Worm (Caenorhabditis elegans) whole organism, young adult: ENCODE data around the gene gst-9.
A peak's percentile ranks its signal among the peaks of the same experiment; 100 is the strongest.

Experiments
- B0035.1 ChIP-seq: sonication (generic microtip); optimal IDR thresholded peaks from 2 replicates; lab custom pipeline; 2016; ENCODE audit warnings: missing genetic modification characterization, mild to moderate bottlenecking, missing compliant biosample characterization, missing genotype, missing genetic modification reagents
- B0261.1 ChIP-seq: sonication (generic microtip); optimal IDR thresholded peaks from 2 replicates; lab custom pipeline; 2016; ENCODE audit warnings: mild to moderate bottlenecking, missing genetic modification characterization, moderate library complexity, missing compliant biosample characterization
- C17E4.6 ChIP-seq: fragments of 200-800 bp; sonication (Bioruptor generic); IDR thresholded peaks from 2 replicates; pipeline ENCODE4 v1.3.6; 2022; ENCODE audit warnings: missing genetic modification reagents, missing genetic modification characterization, missing compliant biosample characterization
- F10E7.11 ChIP-seq: sonication (generic microtip); optimal IDR thresholded peaks from 2 replicates; lab custom pipeline; 2017; ENCODE audit warnings: mild to moderate bottlenecking, missing genetic modification characterization, moderate library complexity, missing compliant biosample characterization
- F33H1.4 ChIP-seq: fragments of 200-800 bp; sonication (Bioruptor generic); IDR thresholded peaks from 2 replicates; pipeline ENCODE4 v1.3.6; 2022; ENCODE audit warnings: missing genetic modification reagents, missing genetic modification characterization, missing compliant biosample characterization
- F57C9.4 ChIP-seq: sonication (generic microtip); optimal IDR thresholded peaks from 2 replicates; lab custom pipeline; 2017; ENCODE audit warnings: mild to moderate bottlenecking, missing genetic modification characterization, missing compliant biosample characterization
- K11D2.4 ChIP-seq: fragments of 200-800 bp; sonication (Bioruptor generic); IDR thresholded peaks from 2 replicates; pipeline ENCODE4 v1.3.6; 2022; ENCODE audit warnings: missing genetic modification reagents, missing genetic modification characterization, missing compliant biosample characterization
- K12H6.12 ChIP-seq: fragments of 200-800 bp; sonication (Bioruptor generic); optimal IDR thresholded peaks from 2 replicates; lab custom pipeline; 2018; ENCODE audit warnings: mild to moderate bottlenecking, missing genetic modification characterization, missing compliant biosample characterization
- Y53G8AR.9 ChIP-seq: fragments of 200-800 bp; sonication (Bioruptor generic); conservative IDR thresholded peaks from 2 replicates; pipeline ENCODE4 v1.3.6; 2022; ENCODE audit warnings: missing genetic modification reagents, missing genetic modification characterization, missing compliant biosample characterization
- Y79H2A.3 ChIP-seq: fragments of 200-800 bp; sonication (Bioruptor generic); conservative IDR thresholded peaks from 2 replicates; pipeline ENCODE4 v1.3.6; 2022; ENCODE audit warnings: missing genetic modification reagents, missing genetic modification characterization, missing compliant biosample characterization
- Y95B8A.8 ChIP-seq: fragments of 200-800 bp; sonication (Bioruptor generic); IDR thresholded peaks from 2 replicates; pipeline ENCODE4 v1.3.6; 2022; ENCODE audit warnings: missing genetic modification reagents, missing genetic modification characterization, missing compliant biosample characterization
- ZK185.1 ChIP-seq: sonication (generic microtip); optimal IDR thresholded peaks from 2 replicates; lab custom pipeline; 2016; ENCODE audit warnings: mild to moderate bottlenecking, missing genetic modification characterization, missing compliant biosample characterization; ENCODE audit not compliant: poor library complexity, severe bottlenecking
- ama-1 ChIP-seq, 3 experiments: fragments of 150-350 bp in 1 of 3; sonication (generic microtip) in 2 of 3; optimal IDR thresholded peaks; 2 replicates each; lab custom pipeline; 2014 to 2018; ENCODE audit warnings: missing biosample characterization in 2 of 3, missing genetic modification characterization in 2 of 3, missing genetic modification reagents in 2 of 3
- attf-6 ChIP-seq: fragments of 200-800 bp; sonication (Bioruptor generic); IDR thresholded peaks from 2 replicates; pipeline ENCODE4 v1.3.6; 2022; ENCODE audit warnings: missing genetic modification reagents, missing genetic modification characterization, missing compliant biosample characterization
- bed-2 ChIP-seq: fragments of 200-800 bp; sonication (Bioruptor generic); IDR thresholded peaks from 2 replicates; pipeline ENCODE4 v1.3.6; 2022; ENCODE audit warnings: missing genetic modification reagents, missing genetic modification characterization, missing compliant biosample characterization
- ccch-3 ChIP-seq: fragments of 200-800 bp; sonication (Bioruptor generic); optimal IDR thresholded peaks from 2 replicates; lab custom pipeline; 2018; ENCODE audit warnings: mild to moderate bottlenecking, missing genetic modification characterization, missing compliant biosample characterization
- ceh-40 ChIP-seq: fragments of 200-800 bp; sonication (Bioruptor generic); IDR thresholded peaks from 2 replicates; pipeline ENCODE4 v1.3.6; 2022; ENCODE audit warnings: missing genetic modification characterization, missing compliant biosample characterization
- ceh-58 ChIP-seq: fragments of 200-800 bp; sonication (Bioruptor generic); IDR thresholded peaks from 2 replicates; pipeline ENCODE4 v1.3.6; 2022; ENCODE audit warnings: missing genetic modification characterization, missing compliant biosample characterization
- dpff-1 ChIP-seq: sonication (generic microtip); optimal IDR thresholded peaks from 2 replicates; lab custom pipeline; 2017; ENCODE audit warnings: mild to moderate bottlenecking, missing genetic modification characterization, missing compliant biosample characterization
- efl-1 ChIP-seq: fragments of 150-350 bp; optimal IDR thresholded peaks from 2 replicates; lab custom pipeline; 2014; ENCODE audit warnings: missing biosample characterization, missing genetic modification reagents, missing genetic modification characterization
- gei-17 ChIP-seq: fragments of 200-800 bp; sonication (Bioruptor generic); optimal IDR thresholded peaks from 2 replicates; lab custom pipeline; 2018; ENCODE audit warnings: mild to moderate bottlenecking, missing genetic modification characterization, missing compliant biosample characterization
- him-1 ChIP-seq: sonication (generic microtip); optimal IDR thresholded peaks from 2 replicates; lab custom pipeline; 2016; ENCODE audit warnings: missing genotype, missing genetic modification reagents, missing genetic modification characterization, missing compliant biosample characterization
- hlh-26 ChIP-seq: fragments of 200-800 bp; sonication (Bioruptor generic); conservative IDR thresholded peaks from 2 replicates; pipeline ENCODE4 v1.3.6; 2022; ENCODE audit warnings: missing genetic modification reagents, missing genetic modification characterization, missing compliant biosample characterization
- let-526 ChIP-seq: fragments of 200-800 bp; sonication (Bioruptor generic); IDR thresholded peaks from 2 replicates; pipeline ENCODE4 v1.3.6; 2022; ENCODE audit warnings: missing genetic modification reagents, missing genetic modification characterization, missing compliant biosample characterization
- lin-40 ChIP-seq: sonication (generic microtip); optimal IDR thresholded peaks from 2 replicates; lab custom pipeline; 2016; ENCODE audit warnings: missing genetic modification characterization, mild to moderate bottlenecking, missing compliant biosample characterization, missing genotype, missing genetic modification reagents
- lsl-1 ChIP-seq: fragments of 200-800 bp; sonication (Bioruptor generic); optimal IDR thresholded peaks from 2 replicates; lab custom pipeline; 2018; ENCODE audit warnings: mild to moderate bottlenecking, missing genetic modification characterization, moderate library complexity, missing compliant biosample characterization
- lsy-27 ChIP-seq: sonication (generic microtip); optimal IDR thresholded peaks from 2 replicates; lab custom pipeline; 2017; ENCODE audit warnings: missing genetic modification characterization, mild to moderate bottlenecking, missing compliant biosample characterization, antibody characterized with exemption, missing genotype, borderline replicate concordance; ENCODE audit not compliant: insufficient read depth
- madf-10 ChIP-seq: sonication (generic microtip); optimal IDR thresholded peaks from 2 replicates; lab custom pipeline; 2016; ENCODE audit warnings: mild to moderate bottlenecking, missing genetic modification characterization, missing compliant biosample characterization
- mel-28 ChIP-seq: sonication (generic microtip); optimal IDR thresholded peaks from 2 replicates; lab custom pipeline; 2016; ENCODE audit warnings: borderline replicate concordance, mild to moderate bottlenecking, missing genetic modification characterization, missing compliant biosample characterization
- mes-4 ChIP-seq: sonication (generic microtip); optimal IDR thresholded peaks from 2 replicates; lab custom pipeline; 2016; ENCODE audit warnings: missing genotype, missing genetic modification characterization, missing compliant biosample characterization
- mxl-1 ChIP-seq: sonication (generic microtip); optimal IDR thresholded peaks from 2 replicates; lab custom pipeline; 2016; ENCODE audit warnings: missing genetic modification characterization, missing compliant biosample characterization
- nfya-1 ChIP-seq: sonication (generic microtip); optimal IDR thresholded peaks from 2 replicates; lab custom pipeline; 2017; ENCODE audit warnings: antibody characterized with exemption, missing compliant biosample characterization, missing genetic modification characterization, borderline replicate concordance; ENCODE audit not compliant: insufficient read depth
- nhr-27 ChIP-seq: fragments of 200-800 bp; sonication (Bioruptor generic); optimal IDR thresholded peaks from 2 replicates; lab custom pipeline; 2018; ENCODE audit warnings: mild to moderate bottlenecking, missing genetic modification characterization, moderate library complexity, missing compliant biosample characterization
- nhr-90 ChIP-seq: sonication (generic microtip); optimal IDR thresholded peaks from 2 replicates; lab custom pipeline; 2016; ENCODE audit warnings: missing genotype, mild to moderate bottlenecking, missing genetic modification characterization, missing compliant biosample characterization
- rcor-1 ChIP-seq: fragments of 200-800 bp; sonication (Bioruptor generic); IDR thresholded peaks from 2 replicates; pipeline ENCODE4 v1.3.6; 2022; ENCODE audit warnings: missing genetic modification reagents, missing genetic modification characterization, missing compliant biosample characterization
- rec-8 ChIP-seq, 2 experiments: sonication (generic microtip); optimal IDR thresholded peaks; 2 replicates each; lab custom pipeline; 2016; ENCODE audit warnings: mild to moderate bottlenecking in 2 of 2, missing genetic modification characterization in 2 of 2, missing genetic modification reagents in 2 of 2, missing genotype in 2 of 2, missing biosample characterization in 1 of 2, missing compliant biosample characterization in 1 of 2, moderate library complexity in 1 of 2
- rpc-1 ChIP-seq, 2 experiments: fragments of 150-350 bp in 1 of 2; sonication (generic microtip) in 1 of 2; optimal IDR thresholded peaks; 2 replicates each; lab custom pipeline; 2014 to 2018; ENCODE audit warnings: missing biosample characterization in 1 of 2, missing genetic modification characterization in 1 of 2, missing genetic modification reagents in 1 of 2, missing genotype in 1 of 2
- snpc-1.1 ChIP-seq: sonication (generic microtip); optimal IDR thresholded peaks from 2 replicates; lab custom pipeline; 2017; ENCODE audit warnings: missing genetic modification characterization, mild to moderate bottlenecking, missing compliant biosample characterization, antibody characterized with exemption, moderate library complexity, missing genotype, missing genetic modification reagents; ENCODE audit not compliant: insufficient read depth
- snpc-3.4 ChIP-seq: sonication (generic microtip); optimal IDR thresholded peaks from 2 replicates; lab custom pipeline; 2017; ENCODE audit warnings: missing genetic modification characterization, mild to moderate bottlenecking, missing compliant biosample characterization, antibody characterized with exemption, moderate library complexity, missing genotype, missing genetic modification reagents
- snpc-4 ChIP-seq, 5 experiments: fragments of 150-350 bp in 1 of 5; sonication (generic microtip) in 4 of 5; optimal IDR thresholded peaks; 2 replicates each; lab custom pipeline; 2014 to 2018; ENCODE audit warnings: missing genetic modification characterization in 5 of 5, missing biosample characterization in 3 of 5, antibody characterized with exemption in 2 of 5, mild to moderate bottlenecking in 2 of 5, missing compliant biosample characterization in 2 of 5, missing genotype in 2 of 5, moderate library complexity in 2 of 5, missing genetic modification reagents in 1 of 5
- somi-1 ChIP-seq: fragments of 200-800 bp; sonication (Bioruptor generic); optimal IDR thresholded peaks from 2 replicates; lab custom pipeline; 2018; ENCODE audit warnings: mild to moderate bottlenecking, missing genetic modification characterization, missing compliant biosample characterization
- tbp1 ChIP-seq: fragments of 200-800 bp; sonication (Bioruptor generic); optimal IDR thresholded peaks from 2 replicates; lab custom pipeline; 2018; ENCODE audit warnings: mild to moderate bottlenecking, missing genetic modification characterization, missing compliant biosample characterization
- tbx-9 ChIP-seq: sonication (generic microtip); optimal IDR thresholded peaks from 2 replicates; lab custom pipeline; 2016; ENCODE audit warnings: borderline replicate concordance, missing genetic modification characterization, inconsistent platforms, missing compliant biosample characterization
- xnd-1 ChIP-seq: sonication (generic microtip); optimal IDR thresholded peaks from 2 replicates; lab custom pipeline; 2016; ENCODE audit warnings: missing genotype, missing genetic modification reagents, missing genetic modification characterization, missing compliant biosample characterization
- zim-3 ChIP-seq: sonication (generic microtip); optimal IDR thresholded peaks from 2 replicates; lab custom pipeline; 2017; ENCODE audit warnings: mild to moderate bottlenecking, missing genetic modification characterization, moderate library complexity, missing compliant biosample characterization

Gene gst-9

ce11 chrII:4851594-4852106 lies 39.7 kb upstream of the gst-9 start, which contains the start of gene dnj-9 (continued):
- TF ChIP-seq snpc-4 (GFP tag; optimal IDR thresholded peaks at IDR 0.05; lab: Kevin White, UChicago), result peak; percentile 74
- TF ChIP-seq snpc-4 (tag; optimal IDR thresholded peaks at IDR 0.05; lab: Kevin White, UChicago), result peak in 3 of 4 experiments; percentile 82 to 86 (median 84)
- no peak for TF ChIP-seq zim-3
- peak; percentile 83 for TF ChIP-seq xnd-1
- peak; percentile 95 for TF ChIP-seq ZK185.1 (tag; lab: Kevin White, UChicago)
- peak; percentile 87 for TF ChIP-seq gei-17 (GFP tag; lab: Kevin White, UChicago)
- peak; percentile 6 for TF ChIP-seq mel-28 (tag; lab: Kevin White, UChicago)
- peak; percentile 77; the same call in 1 of the 2 replicates for TF ChIP-seq Y95B8A.8 (GFP tag; lab: Robert Waterston, UW)
- peak; percentile 94 for TF ChIP-seq rcor-1
- peak; percentile 51; the same call in 1 of the 2 replicates for TF ChIP-seq ceh-40 (GFP tag; lab: Robert Waterston, UW)
- TF ChIP-seq somi-1 (GFP tag; lab: Kevin White, UChicago), result peak; percentile 53
- peak; percentile 94 for TF ChIP-seq snpc-3.4 (tag; lab: Kevin White, UChicago)
- peak; percentile 97 for TF ChIP-seq lin-40
- no peak for TF ChIP-seq nhr-90 (tag; lab: Kevin White, UChicago)
- TF ChIP-seq let-526 (GFP tag; lab: Robert Waterston, UW), result peak; percentile 83; the same call in 1 of the 2 replicates
- TF ChIP-seq rpc-1 (optimal IDR thresholded peaks at IDR 0.05; lab: Kevin White, UChicago), result no peak
- TF ChIP-seq rpc-1 (tag; optimal IDR thresholded peaks at IDR 0.05; lab: Kevin White, UChicago), result no peak
- TF ChIP-seq B0035.1 (tag; lab: Kevin White, UChicago), result peak; percentile 78
- TF ChIP-seq K12H6.12, result peak; percentile 71
- peak; percentile 34 for TF ChIP-seq mes-4
- 0 out of 2 replicates have a peak, but pooled peaks have one; percentile 11 for TF ChIP-seq Y79H2A.3
- no peak for TF ChIP-seq ceh-58 (GFP tag; lab: Robert Waterston, UW)
- peak; percentile 41 for TF ChIP-seq nhr-27 (tag; lab: Kevin White, UChicago)
- TF ChIP-seq ccch-3, result no peak
- peak; percentile 91 for TF ChIP-seq efl-1 (GFP tag; lab: Kevin White, UChicago)
- TF ChIP-seq lsl-1, result peak; percentile 82
- peak; percentile 88 for TF ChIP-seq C17E4.6 (GFP tag; lab: Robert Waterston, UW)
- no peak for TF ChIP-seq F10E7.11
- TF ChIP-seq F33H1.4 (GFP tag; lab: Robert Waterston, UW), result peak; percentile 84
- TF ChIP-seq ama-1 (optimal IDR thresholded peaks at IDR 0.05; lab: Kevin White, UChicago), result no peak
- peak in 1 of 2 experiments; percentile 62 for TF ChIP-seq ama-1 (GFP tag; optimal IDR thresholded peaks at IDR 0.05; lab: Kevin White, UChicago)
- no peak for TF ChIP-seq tbx-9 (tag; lab: Kevin White, UChicago)
- no peak for TF ChIP-seq mxl-1 (tag; lab: Kevin White, UChicago)
- peak in 1 of 2 experiments; percentile 21 for TF ChIP-seq rec-8 (tag; optimal IDR thresholded peaks at IDR 0.05; lab: Kevin White, UChicago)
- peak; percentile 98 for TF ChIP-seq Y53G8AR.9 (GFP tag; lab: Robert Waterston, UW)
- peak; percentile 28 for TF ChIP-seq snpc-1.1 (tag; lab: Kevin White, UChicago)
- peak; percentile 81 for TF ChIP-seq him-1
- TF ChIP-seq K11D2.4 (GFP tag; lab: Robert Waterston, UW), result peak; percentile 94
- TF ChIP-seq lsy-27, result no peak
- TF ChIP-seq dpff-1 (tag; lab: Kevin White, UChicago), result no peak
- peak; percentile 73 for TF ChIP-seq attf-6 (GFP tag; lab: Robert Waterston, UW)
- peak; percentile 71 for TF ChIP-seq madf-10
- TF ChIP-seq B0261.1, result peak; percentile 15
- TF ChIP-seq nfya-1, result no peak
- no peak for TF ChIP-seq F57C9.4
- no peak for TF ChIP-seq bed-2 (GFP tag; lab: Robert Waterston, UW)
- no peak for TF ChIP-seq hlh-26 (GFP tag; lab: Robert Waterston, UW)
- peak; percentile 75 for TF ChIP-seq tbp1 (GFP tag; lab: Kevin White, UChicago)
